Worm (Caenorhabditis elegans) whole organism, mixed stage, embryonic: ENCODE measurements around the gene ant-1.3.

ENCODE experiments used
- ceh-83 ChIP-seq: fragments of 200-800 bp; sonication (Bioruptor generic); optimal IDR thresholded peaks from 2 replicates; lab custom pipeline; 2018; ENCODE audit warnings: mild to moderate bottlenecking, missing genetic modification characterization, missing compliant biosample characterization
- nhr-237 ChIP-seq: fragments of 150-350 bp; optimal IDR thresholded peaks from 2 replicates; lab custom pipeline; 2014; ENCODE audit warnings: missing biosample characterization, missing genetic modification characterization
- unc-62 ChIP-seq: fragments of 150-350 bp; optimal IDR thresholded peaks from 2 replicates; lab custom pipeline; 2014; ENCODE audit warnings: missing biosample characterization, missing genetic modification reagents, missing genetic modification characterization
- ztf-11 ChIP-seq: fragments of 150-350 bp; optimal IDR thresholded peaks from 2 replicates; lab custom pipeline; 2014; ENCODE audit warnings: missing biosample characterization, missing genetic modification characterization

ce11 chrIV:9692874-9693273 is 16.2 kb downstream of the ant-1.3 start, which contains the start of gene twk-9:
- TF ChIP-seq ceh-83 (no peak), unc-62 (no peak), nhr-237 (no peak), ztf-11 (tag; lab: Kevin White, UChicago) (no peak)
